Worm (Caenorhabditis elegans): ENCODE results near the gene prmt-6.

Gene prmt-6

DNA sequence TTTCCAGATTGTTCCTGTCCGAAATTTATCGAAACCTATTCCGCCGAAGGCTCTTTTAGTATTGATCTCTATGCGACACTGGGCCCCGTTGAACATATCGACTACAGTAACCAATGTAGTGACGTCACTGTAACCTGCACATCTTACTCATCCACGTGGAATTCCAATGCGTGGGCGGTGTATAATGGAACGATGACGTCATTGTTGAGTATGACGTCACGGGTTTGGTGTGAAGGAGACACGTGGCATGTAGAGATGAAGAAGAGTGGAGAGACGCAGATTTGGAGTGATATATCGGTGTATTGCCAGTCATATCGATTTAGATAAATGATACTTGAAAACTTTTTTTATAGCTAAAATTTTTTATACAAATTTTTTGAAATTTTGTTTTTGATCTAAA is 39.6 kb downstream of the prmt-6 start:
- TF ChIP-seq lsy-2 (tag; optimal IDR thresholded peaks at IDR 0.05) (no peak), nhr-77 (tag; optimal IDR thresholded peaks at IDR 0.05) (no peak), gmeb-1 (tag; optimal IDR thresholded peaks at IDR 0.05) (no peak), fos-1 (tag; optimal IDR thresholded peaks at IDR 0.05) (no peak)

- TF ChIP-seq ama-1 (optimal IDR thresholded peaks at IDR 0.05) (no peak), ztf-4 (tag; optimal IDR thresholded peaks at IDR 0.05) (no peak), sma-9 (GFP tag; optimal IDR thresholded peaks at IDR 0.05) (no peak), sma-9 (tag; optimal IDR thresholded peaks at IDR 0.05) (no peak), mbf-1 (tag; optimal IDR thresholded peaks at IDR 0.05) (no peak), nhr-23 (tag; optimal IDR thresholded peaks at IDR 0.05) (no peak), lin-39 (tag; optimal IDR thresholded peaks at IDR 0.05) (no peak), skn-1 (tag; optimal IDR thresholded peaks at IDR 0.05) (no peak), nhr-25 (tag; optimal IDR thresholded peaks at IDR 0.05) (no peak), ZK546.5 (tag; optimal IDR thresholded peaks at IDR 0.05) (no peak), elt-3 (tag; optimal IDR thresholded peaks at IDR 0.05) (no peak), nhr-237 (tag; optimal IDR thresholded peaks at IDR 0.05) (no peak), R02D3.7 (tag; optimal IDR thresholded peaks at IDR 0.05) (no peak), egl-27 (tag; optimal IDR thresholded peaks at IDR 0.05) (no peak), blmp-1 (tag; optimal IDR thresholded peaks at IDR 0.05; ENCODE audit: insufficient read depth) (no peak), nhr-10 (tag; optimal IDR thresholded peaks at IDR 0.05) (no peak), Y55F3AM.14 (GFP tag; optimal IDR thresholded peaks at IDR 0.05) (no peak), unc-62 (GFP tag; optimal IDR thresholded peaks at IDR 0.05) (no peak), lin-11 (tag; optimal IDR thresholded peaks at IDR 0.05) (no peak)
Measured at ce11 chrIV:2172880-2173279, 42.1 kb downstream of the prmt-6 start.

ce11 chrIV:2175291-2175690 is 44.5 kb downstream of the prmt-6 start, which contains the start of gene C54E4.1:
TSS of gene C54E4.1 (plus strand) at chrIV:2175591.
- no peak for TF ChIP-seq unc-39 (tag; optimal IDR thresholded peaks at IDR 0.05)
- TF ChIP-seq nhr-237 (tag; optimal IDR thresholded peaks at IDR 0.05), result no peak

DNA sequence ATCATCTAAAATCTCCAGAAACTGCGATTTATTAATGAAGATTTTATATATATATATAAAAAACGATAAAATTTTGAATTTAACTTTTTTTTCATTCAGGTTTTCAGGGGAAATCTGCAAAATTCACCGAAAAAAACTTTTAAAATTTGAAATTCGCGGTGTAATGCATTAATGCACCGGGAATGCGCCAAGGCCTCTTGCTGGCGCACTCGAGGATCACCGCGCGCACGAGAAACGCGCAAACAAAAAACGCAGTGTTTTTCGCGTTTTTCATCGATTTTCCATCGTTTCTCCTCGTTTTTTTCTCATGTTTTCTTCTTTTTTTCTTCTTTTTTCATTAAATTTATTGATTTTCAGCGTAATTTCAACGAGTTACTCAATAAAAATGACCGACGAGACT is 46.8 kb downstream of the prmt-6 start, which contains the start of gene hrpu-2:
Gene hrpu-2, plus strand, starts transcription at position 352 of the 400 bp plus-strand sequence.
- TF ChIP-seq ceh-82 (tag; optimal IDR thresholded peaks at IDR 0.05) (peak; percentile 41), snpc-4 (tag; optimal IDR thresholded peaks at IDR 0.05) (peak; percentile 46), sma-9 (GFP tag; optimal IDR thresholded peaks at IDR 0.05) (peak; percentile 85), sma-9 (tag; optimal IDR thresholded peaks at IDR 0.05) (no peak), dmd-4 (tag; optimal IDR thresholded peaks at IDR 0.05) (no peak), egl-27 (tag; optimal IDR thresholded peaks at IDR 0.05) (peak; percentile 73), sem-4 (tag; optimal IDR thresholded peaks at IDR 0.05) (peak; percentile 62), nhr-21 (tag; optimal IDR thresholded peaks at IDR 0.05) (peak; percentile 71), nhr-77 (tag; optimal IDR thresholded peaks at IDR 0.05) (no peak), ZK546.5 (tag; optimal IDR thresholded peaks at IDR 0.05) (no peak), sma-3 (GFP tag; optimal IDR thresholded peaks at IDR 0.05) (peak; percentile 78), lin-13 (GFP tag; optimal IDR thresholded peaks at IDR 0.05) (peak; percentile 92), gmeb-1 (tag; optimal IDR thresholded peaks at IDR 0.05) (peak; percentile 98), lin-11 (tag; optimal IDR thresholded peaks at IDR 0.05) (peak; percentile 63), mdl-1 (tag; optimal IDR thresholded peaks at IDR 0.05) (peak in 1 of 2 experiments; percentile 45), nhr-129 (tag; optimal IDR thresholded peaks at IDR 0.05) (peak; percentile 40), Y55F3AM.14 (GFP tag; optimal IDR thresholded peaks at IDR 0.05) (no peak), lsy-2 (tag; optimal IDR thresholded peaks at IDR 0.05) (peak; percentile 89 to 92), unc-62 (GFP tag; optimal IDR thresholded peaks at IDR 0.05) (no peak), F13H6.1 (tag; optimal IDR thresholded peaks at IDR 0.05) (peak; percentile 72), crh-2 (tag; optimal IDR thresholded peaks at IDR 0.05) (peak; percentile 90), unc-55 (GFP tag; optimal IDR thresholded peaks at IDR 0.05) (peak; percentile 92), blmp-1 (tag; optimal IDR thresholded peaks at IDR 0.05; ENCODE audit: insufficient read depth) (peak; percentile 53), nhr-25 (tag; optimal IDR thresholded peaks at IDR 0.05) (peak; percentile 78), unc-39 (tag; optimal IDR thresholded peaks at IDR 0.05) (no peak), mbf-1 (tag; optimal IDR thresholded peaks at IDR 0.05) (no peak), fos-1 (tag; optimal IDR thresholded peaks at IDR 0.05) (peak; percentile 39), aly-2 (tag; optimal IDR thresholded peaks at IDR 0.05) (no peak), nhr-6 (tag; optimal IDR thresholded peaks at IDR 0.05) (peak; percentile 64), ztf-4 (tag; optimal IDR thresholded peaks at IDR 0.05) (peak; percentile 28), R02D3.7 (tag; optimal IDR thresholded peaks at IDR 0.05) (peak; percentile 51), C34F6.9 (tag; optimal IDR thresholded peaks at IDR 0.05) (peak; percentile 88), mab-5 (tag; optimal IDR thresholded peaks at IDR 0.05) (peak; percentile 89)
